Fruit fly (Drosophila melanogaster): ENCODE results near the gene CG43336.

CG43336 gene

dm6 chr3R:15668863-15669491 is 32.0 kb downstream of the CG43336 start (continued):
- TF ChIP-seq toy (GFP tag; IDR thresholded peaks at IDR 0.05) (no peak), CG4328 (GFP tag; optimal IDR thresholded peaks at IDR 0.05) (no peak), HLH3B (GFP tag; IDR thresholded peaks at IDR 0.05) (no peak), CG18011 (GFP tag; optimal IDR thresholded peaks at IDR 0.05) (no peak), lbe (GFP tag; optimal IDR thresholded peaks at IDR 0.05) (no peak), amos (GFP tag; IDR thresholded peaks at IDR 0.05; ENCODE audit: partially characterized antibody) (no peak), CG4854 (GFP tag; optimal IDR thresholded peaks at IDR 0.05) (no peak), stc (GFP tag; IDR thresholded peaks at IDR 0.05) (no peak), hth (optimal IDR thresholded peaks at IDR 0.05) (no peak), CG2199 (GFP tag; IDR thresholded peaks at IDR 0.05) (peak; percentile 77; the same call in 1 of the 3 replicates), Hr39 (optimal IDR thresholded peaks at IDR 0.05) (no peak), D (optimal IDR thresholded peaks at IDR 0.05) (no peak), D (GFP tag; optimal IDR thresholded peaks at IDR 0.05) (no peak), CG8924 (tag; optimal IDR thresholded peaks at IDR 0.05) (no peak), CG12219 (GFP tag; optimal IDR thresholded peaks at IDR 0.05) (no peak), CG42726 (GFP tag; IDR thresholded peaks at IDR 0.05; ENCODE audit: partially characterized antibody) (no peak), CG9797 (GFP tag; optimal IDR thresholded peaks at IDR 0.05) (no peak), kah (GFP tag; optimal IDR thresholded peaks at IDR 0.05) (no peak), fru (optimal IDR thresholded peaks at IDR 0.05) (no peak), exex (tag; optimal IDR thresholded peaks at IDR 0.05) (no peak), CG1832 (GFP tag; optimal IDR thresholded peaks at IDR 0.05) (no peak), CG12071 (GFP tag; optimal IDR thresholded peaks at IDR 0.05) (no peak), Eip74EF (GFP tag; optimal IDR thresholded peaks at IDR 0.05) (no peak), CG2202 (tag; optimal IDR thresholded peaks at IDR 0.05) (no peak), Kr (GFP tag; optimal IDR thresholded peaks at IDR 0.05) (no peak), CG10147 (GFP tag; optimal IDR thresholded peaks at IDR 0.05) (no peak), Dp (GFP tag; optimal IDR thresholded peaks at IDR 0.05) (no peak), salm (tag; optimal IDR thresholded peaks at IDR 0.05) (no peak)

- TF ChIP-seq oc (tag; optimal IDR thresholded peaks at IDR 0.05), result peak; percentile 84
- no peak for TF ChIP-seq Doc2 (GFP tag; IDR thresholded peaks at IDR 0.05)
- no peak for TF ChIP-seq tap (tag; optimal IDR thresholded peaks at IDR 0.05)
- no peak for TF ChIP-seq slou (GFP tag; optimal IDR thresholded peaks at IDR 0.05)
- TF ChIP-seq CG5180 (GFP tag; optimal IDR thresholded peaks at IDR 0.05), result peak; percentile 8
- TF ChIP-seq Dll (GFP tag; IDR thresholded peaks at IDR 0.05; ENCODE audit: partially characterized antibody), result no peak
- no peak for TF ChIP-seq bcd (GFP tag; optimal IDR thresholded peaks at IDR 0.05)
- peak; percentile 17; the same call in 1 of the 2 replicates for TF ChIP-seq onecut (GFP tag; IDR thresholded peaks at IDR 0.05)
- no peak for TF ChIP-seq CG8290 (GFP tag; optimal IDR thresholded peaks at IDR 0.05)
- peak in 1 of 2 experiments; percentile 57 for TF ChIP-seq CG8290 (tag; optimal IDR thresholded peaks at IDR 0.05)
- no peak for TF ChIP-seq gsb-n (tag; optimal IDR thresholded peaks at IDR 0.05)
- peak; percentile 37 for TF ChIP-seq CG12104 (GFP tag; optimal IDR thresholded peaks at IDR 0.05)
- 0 out of 2 replicates have a peak, but pooled peaks have one; percentile 23 for TF ChIP-seq CG11696 (GFP tag; IDR thresholded peaks at IDR 0.05)
- TF ChIP-seq CG2875 (GFP tag; optimal IDR thresholded peaks at IDR 0.05), result peak; percentile 33
- no peak for TF ChIP-seq wdn (GFP tag; IDR thresholded peaks at IDR 0.05)
- TF ChIP-seq mirr (GFP tag; optimal IDR thresholded peaks at IDR 0.05), result no peak
- peak; percentile 2 for TF ChIP-seq Asciz (GFP tag; optimal IDR thresholded peaks at IDR 0.05)
- peak; percentile 61 for TF ChIP-seq Xrp1 (GFP tag; IDR thresholded peaks at IDR 0.05)
- TF ChIP-seq HHEX (GFP tag; optimal IDR thresholded peaks at IDR 0.05), result peak; percentile 17
- TF ChIP-seq cg (GFP tag; optimal IDR thresholded peaks at IDR 0.05), result peak; percentile 42
- TF ChIP-seq bowl (GFP tag; IDR thresholded peaks at IDR 0.05), result no peak
- peak; percentile 21 for TF ChIP-seq CG6254 (GFP tag; optimal IDR thresholded peaks at IDR 0.05)
- TF ChIP-seq zfh1 (GFP tag; IDR thresholded peaks at IDR 0.05), result peak; percentile 42; the same call in 1 of the 3 replicates
- no peak for TF ChIP-seq Kr (GFP tag; optimal IDR thresholded peaks at IDR 0.05)
- TF ChIP-seq Ets65A (GFP tag), result peak; percentile 89
These were observed 33.6 kb downstream of the CG43336 start for dm6 chr3R:15670559-15670958.
